Worm (Caenorhabditis elegans): Measurements from ENCODE around the gene ule-5.

ce11 chrX:11896708-11897107, 13.8 kb downstream of the ule-5 start:
- TF ChIP-seq ces-1 (GFP tag; optimal IDR thresholded peaks at IDR 0.05) (no peak), lin-13 (GFP tag; optimal IDR thresholded peaks at IDR 0.05) (no peak), unc-62 (GFP tag; optimal IDR thresholded peaks at IDR 0.05) (no peak), blmp-1 (tag; optimal IDR thresholded peaks at IDR 0.05) (no peak), dsc-1 (tag; optimal IDR thresholded peaks at IDR 0.05) (no peak), nhr-20 (tag; optimal IDR thresholded peaks at IDR 0.05) (no peak)

All from whole organism, L1 larva.